Worm (Caenorhabditis elegans): Measurements from ENCODE around the gene sre-44.

sre-44 gene

DNA sequence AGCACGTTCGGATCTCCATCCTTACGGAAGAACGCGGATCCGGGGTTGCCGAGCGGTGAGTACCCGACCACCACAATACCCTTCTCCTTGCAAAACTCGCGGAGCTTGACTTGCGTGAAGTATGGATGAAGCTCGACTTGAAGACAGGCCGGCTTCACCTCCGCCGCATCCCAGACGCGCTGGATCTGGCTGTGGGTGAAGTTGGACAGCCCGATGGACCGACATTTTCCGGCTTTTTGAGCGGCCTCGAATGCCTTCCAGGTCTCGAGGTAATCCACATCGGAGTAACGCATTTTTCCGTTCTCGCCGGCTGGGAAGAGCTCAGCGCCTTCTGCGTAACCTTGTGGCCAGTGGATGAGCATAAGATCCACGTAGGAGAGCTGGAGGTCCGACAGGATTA is 22.8 kb downstream of the sre-44 start:
- no peak for TF ChIP-seq mec-3 (tag; optimal IDR thresholded peaks at IDR 0.05; ENCODE audit: borderline replicate concordance)
- TF ChIP-seq hlh-13 (GFP tag; optimal IDR thresholded peaks at IDR 0.05), result no peak
- TF ChIP-seq C08G9.2 (tag; optimal IDR thresholded peaks at IDR 0.05), result no peak
- no peak for TF ChIP-seq che-1 (tag; optimal IDR thresholded peaks at IDR 0.05)
- TF ChIP-seq unc-3 (GFP tag; conservative IDR thresholded peaks at IDR 0.05), result no peak
- no peak for TF ChIP-seq unc-3 (tag; optimal IDR thresholded peaks at IDR 0.05)
- TF ChIP-seq ahr-1 (tag; optimal IDR thresholded peaks at IDR 0.05), result no peak
- TF ChIP-seq pax-1 (tag; optimal IDR thresholded peaks at IDR 0.05), result no peak
- no peak for TF ChIP-seq dmd-4 (tag; optimal IDR thresholded peaks at IDR 0.05; ENCODE audit: borderline replicate concordance)
- no peak for TF ChIP-seq ceh-24 (tag; optimal IDR thresholded peaks at IDR 0.05)
- no peak for TF ChIP-seq ceh-30 (tag; optimal IDR thresholded peaks at IDR 0.05)
- TF ChIP-seq madf-2 (tag; optimal IDR thresholded peaks at IDR 0.05), result no peak
- TF ChIP-seq tbx-7 (tag; optimal IDR thresholded peaks at IDR 0.05), result no peak
- TF ChIP-seq rnt-1 (tag; optimal IDR thresholded peaks at IDR 0.05), result no peak
- no peak for TF ChIP-seq ceh-9 (tag; optimal IDR thresholded peaks at IDR 0.05)
- TF ChIP-seq ref-2 (tag; optimal IDR thresholded peaks at IDR 0.05), result no peak
- TF ChIP-seq ttx-3 (tag; optimal IDR thresholded peaks at IDR 0.05), result no peak
- TF ChIP-seq hlh-6 (tag; optimal IDR thresholded peaks at IDR 0.05), result no peak
- no peak for TF ChIP-seq ceh-6 (GFP tag; optimal IDR thresholded peaks at IDR 0.05)
- no peak for TF ChIP-seq K09A11.1 (tag; optimal IDR thresholded peaks at IDR 0.05; ENCODE audit: insufficient read depth)
- TF ChIP-seq unc-55 (GFP tag; optimal IDR thresholded peaks at IDR 0.05), result no peak

DNA sequence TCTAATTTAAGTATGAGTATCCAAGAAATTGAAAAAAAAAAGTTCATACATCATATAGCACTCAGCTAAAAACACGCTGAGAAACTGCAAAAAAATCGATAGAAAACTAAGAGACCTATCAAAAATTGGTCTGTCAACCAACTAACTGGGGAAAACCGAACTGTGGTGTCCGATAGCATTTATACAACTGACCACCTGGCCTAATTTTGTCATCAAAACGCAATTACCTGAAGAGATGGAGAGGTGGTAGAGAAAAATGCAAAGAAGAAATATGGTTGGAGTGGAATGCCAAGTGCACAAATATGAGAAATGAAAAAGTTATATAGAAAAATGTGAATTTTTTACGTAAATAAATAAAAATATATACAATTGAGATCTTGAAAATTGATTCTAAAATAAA is 24.1 kb downstream of the sre-44 start, which contains the start of gene Y39G8B.1:
Gene Y39G8B.1 (minus strand): TSS at position 299 of the 400 bp plus-strand sequence.
- TF ChIP-seq ceh-24 (tag; optimal IDR thresholded peaks at IDR 0.05) (no peak), gmeb-2 (tag; optimal IDR thresholded peaks at IDR 0.05) (no peak), ztf-16 (tag; optimal IDR thresholded peaks at IDR 0.05) (no peak), fkh-6 (tag; optimal IDR thresholded peaks at IDR 0.05) (no peak), ceh-6 (GFP tag; optimal IDR thresholded peaks at IDR 0.05) (no peak), pros-1 (tag; optimal IDR thresholded peaks at IDR 0.05) (no peak)

DNA sequence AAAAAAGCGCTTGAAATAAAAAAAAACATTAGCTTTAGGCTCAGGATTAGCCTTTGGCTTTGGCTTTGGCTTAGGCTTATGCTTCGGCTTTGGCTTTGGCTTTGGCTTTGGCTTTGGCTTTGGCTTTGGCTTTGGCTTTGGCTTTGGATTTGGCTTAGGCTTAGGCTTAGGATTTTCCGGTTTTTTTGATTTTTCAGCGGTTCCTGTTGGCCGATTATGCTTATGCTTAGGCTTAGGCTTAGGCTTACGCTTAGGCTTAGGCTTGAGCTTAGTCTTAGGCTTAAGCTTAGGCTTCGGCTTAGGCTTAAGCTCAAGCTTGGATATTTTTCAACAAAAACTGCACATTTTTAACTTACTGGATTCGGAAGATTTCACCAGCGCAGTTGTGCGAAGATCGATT is 24.7 kb downstream of the sre-44 start:
- peak; percentile 45 for TF ChIP-seq dve-1 (tag; optimal IDR thresholded peaks at IDR 0.05)
- no peak for TF ChIP-seq lin-11 (tag; optimal IDR thresholded peaks at IDR 0.05)

DNA sequence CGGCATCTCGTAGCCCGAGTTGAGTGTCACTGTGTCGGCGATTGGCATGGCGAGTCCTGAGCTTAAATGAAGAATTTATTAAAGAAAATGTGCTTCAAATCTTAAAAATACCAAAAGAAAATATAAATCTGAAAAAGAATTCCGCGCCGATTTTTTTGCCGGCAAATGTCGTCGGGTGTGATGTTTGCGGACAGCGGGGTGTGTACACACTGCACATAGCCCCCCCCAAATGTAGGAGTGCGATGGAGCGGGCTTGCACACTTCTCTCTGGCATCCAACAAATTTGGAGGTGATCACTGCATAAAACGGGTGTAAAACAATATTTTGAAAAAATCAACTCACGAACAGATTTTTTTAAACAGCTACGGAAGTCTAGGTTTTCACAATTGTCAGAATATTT is 26.8 kb downstream of the sre-44 start, which contains the start of gene Y39G8B.2:
Gene Y39G8B.2 (minus strand): TSS at position 61 of the 400 bp plus-strand sequence.
- TF ChIP-seq C08G9.2 (tag; optimal IDR thresholded peaks at IDR 0.05) (peak; percentile 48), elt-2 (tag; optimal IDR thresholded peaks at IDR 0.05) (peak; percentile 59), ceh-18 (tag; optimal IDR thresholded peaks at IDR 0.05) (peak; percentile 65), pat-9 (tag; optimal IDR thresholded peaks at IDR 0.05) (peak; percentile 8), ceh-6 (GFP tag; optimal IDR thresholded peaks at IDR 0.05) (peak; percentile 34), npax-4 (tag; optimal IDR thresholded peaks at IDR 0.05) (no peak), eyg-1 (tag; optimal IDR thresholded peaks at IDR 0.05) (peak; percentile 2), F13H6.1 (tag; optimal IDR thresholded peaks at IDR 0.05) (no peak), pha-2 (tag; optimal IDR thresholded peaks at IDR 0.05) (no peak), ahr-1 (tag; optimal IDR thresholded peaks at IDR 0.05) (no peak), ttx-3 (tag; optimal IDR thresholded peaks at IDR 0.05) (no peak), sox-4 (tag; optimal IDR thresholded peaks at IDR 0.05) (peak; percentile 30), unc-3 (GFP tag; conservative IDR thresholded peaks at IDR 0.05) (no peak), unc-3 (tag; optimal IDR thresholded peaks at IDR 0.05) (no peak), hlh-30 (tag; optimal IDR thresholded peaks at IDR 0.05; ENCODE audit: insufficient read depth) (peak; percentile 32), dve-1 (tag; optimal IDR thresholded peaks at IDR 0.05) (peak; percentile 59), fax-1 (tag; optimal IDR thresholded peaks at IDR 0.05) (no peak), ceh-34 (tag; optimal IDR thresholded peaks at IDR 0.05) (peak; percentile 76), ceh-48 (tag; optimal IDR thresholded peaks at IDR 0.05) (peak; percentile 26), C38D4.7 (GFP tag; optimal IDR thresholded peaks at IDR 0.05) (no peak), T23F11.4 (GFP tag; optimal IDR thresholded peaks at IDR 0.05) (no peak), gmeb-2 (tag; optimal IDR thresholded peaks at IDR 0.05) (peak; percentile 20), dmd-4 (tag; optimal IDR thresholded peaks at IDR 0.05; ENCODE audit: borderline replicate concordance) (no peak), lim-6 (tag; optimal IDR thresholded peaks at IDR 0.05) (no peak), K09A11.1 (tag; optimal IDR thresholded peaks at IDR 0.05; ENCODE audit: insufficient read depth) (peak; percentile 33), ceh-19 (GFP tag; optimal IDR thresholded peaks at IDR 0.05) (no peak), rnt-1 (tag; optimal IDR thresholded peaks at IDR 0.05) (peak; percentile 36), ceh-2 (tag; optimal IDR thresholded peaks at IDR 0.05) (no peak), nhr-11 (tag; optimal IDR thresholded peaks at IDR 0.05) (no peak), lin-11 (tag; optimal IDR thresholded peaks at IDR 0.05) (peak; percentile 9), syd-9 (tag; optimal IDR thresholded peaks at IDR 0.05) (peak; percentile 52), ceh-30 (tag; optimal IDR thresholded peaks at IDR 0.05) (peak; percentile 1)
